Fruit fly (Drosophila melanogaster): Measurements from ENCODE around the gene Hsc70-4.
A peak's percentile ranks its signal among the peaks of the same experiment; 100 is the strongest.

The Hsc70-4 gene

dm6 chr3R:15196134-15197034, 46.1 kb upstream of the Hsc70-4 start, which contains the start of the genes Kpc1 and CG42542 (continued):
- TF ChIP-seq CG12744 (GFP tag; optimal IDR thresholded peaks at IDR 0.05), result peak; percentile 66
- TF ChIP-seq Stat92E (GFP tag; optimal IDR thresholded peaks at IDR 0.05), result no peak
- peak; percentile 54; the same call in 1 of the 2 replicates for TF ChIP-seq CG10959 (GFP tag; IDR thresholded peaks at IDR 0.05)
- peak; percentile 94 for TF ChIP-seq ftz-f1 (GFP tag; optimal IDR thresholded peaks at IDR 0.05)
- peak; percentile 83 for TF ChIP-seq MBD-R2 (GFP tag; IDR thresholded peaks at IDR 0.05)
- peak; percentile 25 for TF ChIP-seq en (GFP tag; optimal IDR thresholded peaks at IDR 0.05)
- TF ChIP-seq H2.0 (GFP tag; IDR thresholded peaks at IDR 0.05), result peak; percentile 35; the same call in 1 of the 2 replicates
- TF ChIP-seq Hr3 (GFP tag; optimal IDR thresholded peaks at IDR 0.05), result peak; percentile 74
- TF ChIP-seq fd64A (GFP tag; optimal IDR thresholded peaks at IDR 0.05), result no peak
- no peak for TF ChIP-seq pfk (GFP tag; optimal IDR thresholded peaks at IDR 0.05)
- peak; percentile 74 for TF ChIP-seq Dek (tag; optimal IDR thresholded peaks at IDR 0.05)
- TF ChIP-seq dm (GFP tag; optimal IDR thresholded peaks at IDR 0.05), result peak; percentile 42
- peak; percentile 59 for TF ChIP-seq CG8944 (GFP tag; optimal IDR thresholded peaks at IDR 0.05)
- TF ChIP-seq Jarid2 (GFP tag; optimal IDR thresholded peaks at IDR 0.05), result no peak
- TF ChIP-seq bigmax (GFP tag; optimal IDR thresholded peaks at IDR 0.05), result no peak
- TF ChIP-seq CG8089 (GFP tag; optimal IDR thresholded peaks at IDR 0.05), result peak; percentile 56
- peak; percentile 58 for TF ChIP-seq CG12104 (GFP tag; optimal IDR thresholded peaks at IDR 0.05)
- no peak for TF ChIP-seq CG4854 (GFP tag; optimal IDR thresholded peaks at IDR 0.05)
- TF ChIP-seq CG8478 (optimal IDR thresholded peaks at IDR 0.05), result peak; percentile 85
- peak; percentile 86 for TF ChIP-seq gro (GFP tag; optimal IDR thresholded peaks at IDR 0.05)
- peak; percentile 53 for TF ChIP-seq slou (GFP tag; optimal IDR thresholded peaks at IDR 0.05)
- TF ChIP-seq CG1832 (GFP tag; optimal IDR thresholded peaks at IDR 0.05), result peak; percentile 67
- TF ChIP-seq Bteb2 (GFP tag; optimal IDR thresholded peaks at IDR 0.05), result peak; percentile 71
- no peak for TF ChIP-seq rib (GFP tag; IDR thresholded peaks at IDR 0.05)
- TF ChIP-seq CG34376 (GFP tag; optimal IDR thresholded peaks at IDR 0.05), result peak; percentile 61
- TF ChIP-seq ATbp (GFP tag; optimal IDR thresholded peaks at IDR 0.05), result peak; percentile 44
- TF ChIP-seq Dip3 (GFP tag; optimal IDR thresholded peaks at IDR 0.05), result peak; percentile 73
- peak; percentile 77 for TF ChIP-seq CG16815 (GFP tag; optimal IDR thresholded peaks at IDR 0.05)
- no peak for TF ChIP-seq PHDP (tag; optimal IDR thresholded peaks at IDR 0.05)
- peak; percentile 69 for TF ChIP-seq bcd (GFP tag; optimal IDR thresholded peaks at IDR 0.05)
- TF ChIP-seq Hr78 (GFP tag; optimal IDR thresholded peaks at IDR 0.05), result no peak
- peak; percentile 80 for TF ChIP-seq CG12659 (GFP tag; optimal IDR thresholded peaks at IDR 0.05)
- TF ChIP-seq Meics (GFP tag; optimal IDR thresholded peaks at IDR 0.05), result peak; percentile 64
- TF ChIP-seq amos (GFP tag; IDR thresholded peaks at IDR 0.05; ENCODE audit: partially characterized antibody), result peak; percentile 89
- peak; percentile 59; the same call in 1 of the 3 replicates for TF ChIP-seq mld (GFP tag; IDR thresholded peaks at IDR 0.05; ENCODE audit: partially characterized antibody)
- TF ChIP-seq hkb (optimal IDR thresholded peaks at IDR 0.05), result peak; percentile 35
- 0 out of 2 replicates have a peak, but pooled peaks have one; percentile 20 for TF ChIP-seq hkb (GFP tag; IDR thresholded peaks at IDR 0.05)
- peak; percentile 84 for TF ChIP-seq ato (GFP tag; IDR thresholded peaks at IDR 0.05; ENCODE audit: partially characterized antibody)
- peak; percentile 92; the same call in 2 of the 3 replicates for TF ChIP-seq CG34224 (GFP tag; IDR thresholded peaks at IDR 0.05; ENCODE audit: partially characterized antibody)
- TF ChIP-seq CG15011 (GFP tag; optimal IDR thresholded peaks at IDR 0.05), result peak; percentile 20
- peak; percentile 86 for TF ChIP-seq da (GFP tag; optimal IDR thresholded peaks at IDR 0.05)
- no peak for TF ChIP-seq CG11504 (tag; optimal IDR thresholded peaks at IDR 0.05)
- TF ChIP-seq shn (GFP tag; optimal IDR thresholded peaks at IDR 0.05), result peak; percentile 70
- TF ChIP-seq sens (GFP tag), result peak; percentile 93
- TF ChIP-seq TFAM (GFP tag; optimal IDR thresholded peaks at IDR 0.05), result no peak
- no peak for TF ChIP-seq hth (optimal IDR thresholded peaks at IDR 0.05)
- peak; percentile 84 for TF ChIP-seq HmgZ (tag; optimal IDR thresholded peaks at IDR 0.05)
- no peak for TF ChIP-seq cg (GFP tag; optimal IDR thresholded peaks at IDR 0.05)
- no peak for TF ChIP-seq gsb (GFP tag; IDR thresholded peaks at IDR 0.05)
